Worm (Caenorhabditis elegans) whole organism, L2 larva: ENCODE results near the gene W09D10.4.

Experiments used
- F13H6.1 ChIP-seq: sonication (generic microtip); optimal IDR thresholded peaks from 2 replicates; lab custom pipeline; 2016; ENCODE audit warnings: missing genetic modification characterization, missing compliant biosample characterization
- blmp-1 ChIP-seq: sonication (generic microtip); optimal IDR thresholded peaks from 2 replicates; lab custom pipeline; 2017; ENCODE audit warnings: missing genetic modification characterization, mild to moderate bottlenecking, missing compliant biosample characterization, antibody characterized with exemption, moderate library complexity; ENCODE audit not compliant: insufficient read depth
- ceh-16 ChIP-seq: fragments of 150-350 bp; optimal IDR thresholded peaks from 2 replicates; lab custom pipeline; 2014; ENCODE audit warnings: missing biosample characterization, missing genetic modification characterization
- ceh-82 ChIP-seq: fragments of 150-350 bp; optimal IDR thresholded peaks from 2 replicates; lab custom pipeline; 2014; ENCODE audit warnings: missing biosample characterization, missing genetic modification characterization
- crh-2 ChIP-seq: sonication (generic microtip); optimal IDR thresholded peaks from 2 replicates; lab custom pipeline; 2017; ENCODE audit warnings: missing biosample characterization, missing genetic modification characterization
- nhr-12 ChIP-seq: fragments of 150-350 bp; optimal IDR thresholded peaks from 2 replicates; lab custom pipeline; 2014; ENCODE audit warnings: missing biosample characterization, missing genetic modification characterization
- nhr-129 ChIP-seq: fragments of 150-350 bp; optimal IDR thresholded peaks from 2 replicates; lab custom pipeline; 2014; ENCODE audit warnings: missing biosample characterization, missing genetic modification characterization
- unc-55 ChIP-seq: fragments of 150-350 bp; sonication (generic microtip); optimal IDR thresholded peaks from 3 replicates; lab custom pipeline; 2014; ENCODE audit warnings: missing biosample characterization, missing genetic modification reagents, missing genetic modification characterization
- ztf-11 ChIP-seq: sonication (generic microtip); optimal IDR thresholded peaks from 2 replicates; lab custom pipeline; 2017; ENCODE audit warnings: missing biosample characterization, missing genetic modification characterization

DNA sequence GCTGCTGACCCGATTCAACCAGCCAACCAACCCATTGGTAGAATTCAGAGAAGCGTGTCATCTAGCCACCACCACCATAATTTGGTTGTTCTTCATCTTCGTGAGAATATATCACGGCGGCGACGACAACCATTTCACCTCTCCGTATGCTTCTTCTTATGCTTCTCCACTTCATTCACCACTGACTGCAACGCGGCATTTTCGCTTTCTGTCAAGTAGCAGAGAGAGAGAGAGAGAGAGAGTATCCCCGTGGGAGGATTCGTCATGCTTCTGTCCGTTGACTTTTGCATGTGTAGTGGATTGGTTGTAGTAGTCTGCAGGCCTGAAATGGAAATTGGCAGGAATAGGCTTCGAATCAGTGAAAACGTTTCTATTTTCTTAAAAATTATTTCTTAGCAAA lies 44.1 kb downstream of the W09D10.4 start:
- no peak for TF ChIP-seq nhr-12 (tag; lab: Kevin White, UChicago)
- TF ChIP-seq ceh-16 (tag; lab: Kevin White, UChicago), result no peak
- TF ChIP-seq F13H6.1 (tag; lab: Kevin White, UChicago), result no peak
- no peak for TF ChIP-seq ztf-11
- TF ChIP-seq ceh-82, result no peak
- TF ChIP-seq crh-2 (tag; lab: Kevin White, UChicago), result no peak
- TF ChIP-seq nhr-129 (tag; lab: Kevin White, UChicago), result no peak
- no peak for TF ChIP-seq unc-55 (GFP tag; lab: Kevin White, UChicago)
- no peak for TF ChIP-seq blmp-1 (tag; lab: Kevin White, UChicago)
